Worm (Caenorhabditis elegans): ENCODE data around the gene tag-164.

Gene tag-164

ce11 chrIII:13427817-13428216, 31.5 kb upstream of the tag-164 start:
- no peak for TF ChIP-seq drap-1 (GFP tag; optimal IDR thresholded peaks at IDR 0.05)
- TF ChIP-seq M03D4.4 (tag; optimal IDR thresholded peaks at IDR 0.05): no peak

ce11 chrIII:13429668-13430067, 29.7 kb upstream of the tag-164 start, which contains the start of gene bli-5:
TSS of gene bli-5 (minus strand) at chrIII:13429768.
- TF ChIP-seq elt-1 (tag; optimal IDR thresholded peaks at IDR 0.05; ENCODE audit: borderline replicate concordance, insufficient read depth): no peak
- no peak for TF ChIP-seq flh-1 (GFP tag; optimal IDR thresholded peaks at IDR 0.05)
- no peak for TF ChIP-seq ham-2 (GFP tag; optimal IDR thresholded peaks at IDR 0.05)
- no peak for TF ChIP-seq unc-62 (GFP tag; optimal IDR thresholded peaks at IDR 0.05)
- TF ChIP-seq lsy-2 (tag; optimal IDR thresholded peaks at IDR 0.05): no peak
- no peak for TF ChIP-seq nhr-76 (tag; optimal IDR thresholded peaks at IDR 0.05)
- no peak for TF ChIP-seq nhr-12 (tag; optimal IDR thresholded peaks at IDR 0.05)
- TF ChIP-seq drap-1 (GFP tag; optimal IDR thresholded peaks at IDR 0.05): no peak
- TF ChIP-seq lin-13 (tag; optimal IDR thresholded peaks at IDR 0.05): no peak
- no peak for TF ChIP-seq unc-120 (tag; optimal IDR thresholded peaks at IDR 0.05; ENCODE audit: poor library complexity, severe bottlenecking)
- TF ChIP-seq lin-32 (GFP tag; optimal IDR thresholded peaks at IDR 0.05): no peak
- no peak for TF ChIP-seq mab-5 (tag; optimal IDR thresholded peaks at IDR 0.05)
- TF ChIP-seq ceh-43 (GFP tag; optimal IDR thresholded peaks at IDR 0.05): no peak
- no peak for TF ChIP-seq M03D4.4 (tag; optimal IDR thresholded peaks at IDR 0.05)
- TF ChIP-seq nhr-237 (tag; optimal IDR thresholded peaks at IDR 0.05): no peak

ce11 chrIII:13430162-13430561, 29.2 kb upstream of the tag-164 start, which contains the start of gene trf-1:
TSS of gene trf-1 (plus strand) at chrIII:13430462.
- TF ChIP-seq M03D4.4 (tag; optimal IDR thresholded peaks at IDR 0.05) (no peak), mep-1 (tag; optimal IDR thresholded peaks at IDR 0.05) (no peak), nhr-2 (tag; optimal IDR thresholded peaks at IDR 0.05) (no peak), ceh-39 (tag; optimal IDR thresholded peaks at IDR 0.05) (no peak), sem-2 (GFP tag; optimal IDR thresholded peaks at IDR 0.05) (no peak), pha-4 (tag; optimal IDR thresholded peaks at IDR 0.05) (no peak), nhr-76 (tag; optimal IDR thresholded peaks at IDR 0.05) (no peak), lsy-2 (tag; optimal IDR thresholded peaks at IDR 0.05) (no peak), ztf-11 (tag; optimal IDR thresholded peaks at IDR 0.05) (no peak), mls-2 (tag; optimal IDR thresholded peaks at IDR 0.05) (no peak), unc-39 (tag; optimal IDR thresholded peaks at IDR 0.05) (no peak), ceh-83 (GFP tag; optimal IDR thresholded peaks at IDR 0.05) (no peak), elt-3 (tag; optimal IDR thresholded peaks at IDR 0.05) (no peak)

- TF ChIP-seq hlh-1 (tag; optimal IDR thresholded peaks at IDR 0.05) (no peak), unc-62 (GFP tag; optimal IDR thresholded peaks at IDR 0.05) (no peak), drap-1 (GFP tag; optimal IDR thresholded peaks at IDR 0.05) (no peak), sem-2 (GFP tag; optimal IDR thresholded peaks at IDR 0.05) (no peak)
These were observed 24.9 kb upstream of the tag-164 start, which contains the start of gene F45G2.7 for ce11 chrIII:13434404-13434803. TSS of gene F45G2.7 (minus strand) at chrIII:13434504.

ce11 chrIII:13435570-13435969, 23.8 kb upstream of the tag-164 start, which contains the start of gene F45G2.8:
TSS of gene F45G2.8 (minus strand) at chrIII:13435670.
- no peak for TF ChIP-seq nhr-2 (tag; optimal IDR thresholded peaks at IDR 0.05)
- TF ChIP-seq flh-1 (GFP tag; optimal IDR thresholded peaks at IDR 0.05): no peak
- TF ChIP-seq mep-1 (tag; optimal IDR thresholded peaks at IDR 0.05): no peak

- TF ChIP-seq cnd-1 (tag; optimal IDR thresholded peaks at IDR 0.05) (no peak), M03D4.4 (tag; optimal IDR thresholded peaks at IDR 0.05) (no peak), mab-5 (tag; optimal IDR thresholded peaks at IDR 0.05) (no peak), lsy-2 (tag; optimal IDR thresholded peaks at IDR 0.05) (no peak), unc-62 (GFP tag; optimal IDR thresholded peaks at IDR 0.05) (no peak), ceh-83 (GFP tag; optimal IDR thresholded peaks at IDR 0.05) (no peak), mep-1 (tag; optimal IDR thresholded peaks at IDR 0.05) (no peak), blmp-1 (tag; optimal IDR thresholded peaks at IDR 0.05) (no peak)
These were observed 22.5 kb upstream of the tag-164 start, which contains the start of gene F45G2.9 for ce11 chrIII:13436843-13437242. TSS of gene F45G2.9 (minus strand) at chrIII:13436943.

- TF ChIP-seq flh-1 (GFP tag; optimal IDR thresholded peaks at IDR 0.05): no peak
- TF ChIP-seq nhr-28 (tag; optimal IDR thresholded peaks at IDR 0.05): no peak
- no peak for TF ChIP-seq mep-1 (tag; optimal IDR thresholded peaks at IDR 0.05)
- no peak for TF ChIP-seq ceh-83 (GFP tag; optimal IDR thresholded peaks at IDR 0.05)
- TF ChIP-seq lin-32 (GFP tag; optimal IDR thresholded peaks at IDR 0.05): no peak
- no peak for TF ChIP-seq bed-3 (GFP tag; optimal IDR thresholded peaks at IDR 0.05)
These were observed 19.9 kb upstream of the tag-164 start, which contains the start of gene ciao-2B for ce11 chrIII:13439415-13439814. TSS of gene ciao-2B (minus strand) at chrIII:13439544.
